Fruit fly (Drosophila melanogaster): ENCODE data around the gene MME1.

The MME1 gene

dm6 chr2L:7060751-7061150 lies 33.4 kb downstream of the MME1 start, which contains the start of gene Mst27D:
Gene Mst27D (minus strand): TSS chr2L:7060851.
- TF ChIP-seq CG14655 (GFP tag; optimal IDR thresholded peaks at IDR 0.05) (no peak), CG32121 (GFP tag; IDR thresholded peaks at IDR 0.05) (no peak), Ets98B (GFP tag; IDR thresholded peaks at IDR 0.05) (no peak), CG9948 (tag; optimal IDR thresholded peaks at IDR 0.05) (no peak), Pif1A (GFP tag; optimal IDR thresholded peaks at IDR 0.05) (no peak), EcR (GFP tag; optimal IDR thresholded peaks at IDR 0.05) (no peak), CG8159 (tag; optimal IDR thresholded peaks at IDR 0.05) (no peak), D1 (tag; optimal IDR thresholded peaks at IDR 0.05) (no peak), rn (GFP tag; IDR thresholded peaks at IDR 0.05) (no peak), CG34367 (tag; optimal IDR thresholded peaks at IDR 0.05) (no peak), gl (tag; optimal IDR thresholded peaks at IDR 0.05) (no peak), CG8301 (tag; optimal IDR thresholded peaks at IDR 0.05) (no peak), Snoo (tag; optimal IDR thresholded peaks at IDR 0.05) (no peak)

dm6 chr2L:7063721-7064179 lies 36.4 kb downstream of the MME1 start, which contains the start of gene Sem1:
Gene Sem1 (plus strand): TSS chr2L:7063986.
- TF ChIP-seq CG4496 (GFP tag; IDR thresholded peaks at IDR 0.05) (no peak), CG17806 (tag; optimal IDR thresholded peaks at IDR 0.05) (no peak), CG8301 (tag; optimal IDR thresholded peaks at IDR 0.05) (no peak), Pif1B (GFP tag; optimal IDR thresholded peaks at IDR 0.05) (no peak), CG13204 (GFP tag; optimal IDR thresholded peaks at IDR 0.05) (no peak), EcR (GFP tag; optimal IDR thresholded peaks at IDR 0.05) (no peak), CG9948 (tag; optimal IDR thresholded peaks at IDR 0.05) (no peak)

dm6 chr2L:7065687-7066086 lies 38.4 kb downstream of the MME1 start, which contains the start of gene Nuf2:
Gene Nuf2 (minus strand): TSS chr2L:7065837.
- no peak for TF ChIP-seq CG8301 (tag; optimal IDR thresholded peaks at IDR 0.05)
- no peak for TF ChIP-seq Snoo (tag; optimal IDR thresholded peaks at IDR 0.05)
- no peak for TF ChIP-seq CG17806 (tag; optimal IDR thresholded peaks at IDR 0.05)
- no peak for TF ChIP-seq Pif1B (GFP tag; optimal IDR thresholded peaks at IDR 0.05)
- no peak for TF ChIP-seq CG15710 (tag; optimal IDR thresholded peaks at IDR 0.05)
- no peak for TF ChIP-seq rn (GFP tag; IDR thresholded peaks at IDR 0.05)
- no peak for TF ChIP-seq EcR (GFP tag; optimal IDR thresholded peaks at IDR 0.05)
- TF ChIP-seq CG10348 (GFP tag; IDR thresholded peaks at IDR 0.05), result no peak
- no peak for TF ChIP-seq CG13204 (GFP tag; optimal IDR thresholded peaks at IDR 0.05)
- TF ChIP-seq fd96Ca (GFP tag; IDR thresholded peaks at IDR 0.05), result no peak
- TF ChIP-seq CG9948 (tag; optimal IDR thresholded peaks at IDR 0.05), result no peak
- TF ChIP-seq Ets98B (GFP tag; IDR thresholded peaks at IDR 0.05), result no peak
- no peak for TF ChIP-seq gl (tag; optimal IDR thresholded peaks at IDR 0.05)
- no peak for TF ChIP-seq CG32121 (GFP tag; IDR thresholded peaks at IDR 0.05)
- no peak for TF ChIP-seq CG14655 (GFP tag; optimal IDR thresholded peaks at IDR 0.05)
- no peak for TF ChIP-seq Pif1A (GFP tag; optimal IDR thresholded peaks at IDR 0.05)
- no peak for TF ChIP-seq CG34367 (tag; optimal IDR thresholded peaks at IDR 0.05)
- TF ChIP-seq CG8159 (tag; optimal IDR thresholded peaks at IDR 0.05), result no peak
- TF ChIP-seq CG4496 (GFP tag; IDR thresholded peaks at IDR 0.05), result no peak
- no peak for TF ChIP-seq D1 (tag; optimal IDR thresholded peaks at IDR 0.05)

dm6 chr2L:7067683-7068082 lies 40.4 kb downstream of the MME1 start, which contains the start of gene Ugt307A1:
Gene Ugt307A1 (plus strand): TSS chr2L:7067983.
- TF ChIP-seq CG14655 (GFP tag; optimal IDR thresholded peaks at IDR 0.05) (no peak), CG9948 (tag; optimal IDR thresholded peaks at IDR 0.05) (no peak), EcR (GFP tag; optimal IDR thresholded peaks at IDR 0.05) (no peak), Pif1B (GFP tag; optimal IDR thresholded peaks at IDR 0.05) (no peak), CG15710 (tag; optimal IDR thresholded peaks at IDR 0.05) (no peak), CG34367 (tag; optimal IDR thresholded peaks at IDR 0.05) (no peak), CG10348 (GFP tag; IDR thresholded peaks at IDR 0.05) (no peak), rn (GFP tag; IDR thresholded peaks at IDR 0.05) (no peak), fd96Ca (GFP tag; IDR thresholded peaks at IDR 0.05) (no peak), CG8301 (tag; optimal IDR thresholded peaks at IDR 0.05) (no peak), Snoo (tag; optimal IDR thresholded peaks at IDR 0.05) (no peak), CG4496 (GFP tag; IDR thresholded peaks at IDR 0.05) (no peak), CG13204 (GFP tag; optimal IDR thresholded peaks at IDR 0.05) (no peak), Pif1A (GFP tag; optimal IDR thresholded peaks at IDR 0.05) (no peak), CG8159 (tag; optimal IDR thresholded peaks at IDR 0.05) (no peak), CG12605 (GFP tag; IDR thresholded peaks at IDR 0.05) (no peak)

- TF ChIP-seq D1 (tag; optimal IDR thresholded peaks at IDR 0.05) (no peak), fd96Ca (GFP tag; IDR thresholded peaks at IDR 0.05) (no peak), CG8159 (tag; optimal IDR thresholded peaks at IDR 0.05) (no peak), EcR (GFP tag; optimal IDR thresholded peaks at IDR 0.05) (peak; percentile 37)
These were observed 43.9 kb downstream of the MME1 start for dm6 chr2L:7071219-7071618.

- TF ChIP-seq CG10348 (GFP tag; IDR thresholded peaks at IDR 0.05) (no peak), CG8159 (tag; optimal IDR thresholded peaks at IDR 0.05) (peak; percentile 73), CG12605 (GFP tag; IDR thresholded peaks at IDR 0.05) (peak; percentile 68), D1 (tag; optimal IDR thresholded peaks at IDR 0.05) (peak; percentile 25), CG8301 (tag; optimal IDR thresholded peaks at IDR 0.05) (peak; percentile 56), Pif1B (GFP tag; optimal IDR thresholded peaks at IDR 0.05) (peak; percentile 56), Ets98B (GFP tag; IDR thresholded peaks at IDR 0.05) (peak; percentile 33; the same call in 1 of the 2 replicates), gl (tag; optimal IDR thresholded peaks at IDR 0.05) (no peak), CG14655 (GFP tag; optimal IDR thresholded peaks at IDR 0.05) (peak; percentile 72), Pif1A (GFP tag; optimal IDR thresholded peaks at IDR 0.05) (peak; percentile 82), CG17806 (tag; optimal IDR thresholded peaks at IDR 0.05) (peak; percentile 68), rn (GFP tag; IDR thresholded peaks at IDR 0.05) (no peak), CG13204 (GFP tag; optimal IDR thresholded peaks at IDR 0.05) (no peak), Snoo (tag; optimal IDR thresholded peaks at IDR 0.05) (no peak), CG4496 (GFP tag; IDR thresholded peaks at IDR 0.05) (peak; percentile 66; the same call in 1 of the 3 replicates), fd96Ca (GFP tag; IDR thresholded peaks at IDR 0.05) (peak; percentile 76), CG32121 (GFP tag; IDR thresholded peaks at IDR 0.05) (0 out of 2 replicates have a peak, but pooled peaks have one; percentile 20), CG15710 (tag; optimal IDR thresholded peaks at IDR 0.05) (peak; percentile 63), CG9948 (tag; optimal IDR thresholded peaks at IDR 0.05) (peak; percentile 61), CG34367 (tag; optimal IDR thresholded peaks at IDR 0.05) (peak; percentile 54), EcR (GFP tag; optimal IDR thresholded peaks at IDR 0.05) (no peak)
These were observed 44.5 kb downstream of the MME1 start for dm6 chr2L:7071862-7072261.

All from whole organism, pupa.